Worm (Caenorhabditis elegans): Measurements from ENCODE around the gene Y57G11C.1131.
"Not testable (repeated sequence)": the region's sequence is repeated elsewhere in the genome, so short reads cannot be mapped to it uniquely, and the experiment has no call there.

Y57G11C.1131 gene

ce11 chrIV:14929421-14929820, 3.4 kb upstream of the Y57G11C.1131 start, which contains the start of gene Y57G11C.28:
Gene Y57G11C.28 (plus strand): TSS chrIV:14929721.
- TF ChIP-seq ceh-32 (tag; optimal IDR thresholded peaks at IDR 0.05; ENCODE audit: poor library complexity) (no peak), daf-16 (GFP tag; optimal IDR thresholded peaks at IDR 0.05) (no peak), daf-16 (tag; optimal IDR thresholded peaks at IDR 0.05) (no peak), Y75B8A.6 (GFP tag; IDR thresholded peaks at IDR 0.05) (no peak), lin-39 (tag; optimal IDR thresholded peaks at IDR 0.05) (no peak), unc-62 (GFP tag; optimal IDR thresholded peaks at IDR 0.05 in 1 of 2) (no peak), unc-62 (tag; optimal IDR thresholded peaks at IDR 0.05) (no peak), Y48G9A.11 (GFP tag; IDR thresholded peaks at IDR 0.05) (no peak), F26F4.8 (GFP tag; conservative IDR thresholded peaks at IDR 0.05) (no peak), R02D3.7 (tag; optimal IDR thresholded peaks at IDR 0.05) (no peak), Y5F2A.4 (GFP tag; optimal IDR thresholded peaks at IDR 0.05) (no peak), ztf-7 (tag; optimal IDR thresholded peaks at IDR 0.05) (no peak), aha-1 (tag) (no peak)

DNA sequence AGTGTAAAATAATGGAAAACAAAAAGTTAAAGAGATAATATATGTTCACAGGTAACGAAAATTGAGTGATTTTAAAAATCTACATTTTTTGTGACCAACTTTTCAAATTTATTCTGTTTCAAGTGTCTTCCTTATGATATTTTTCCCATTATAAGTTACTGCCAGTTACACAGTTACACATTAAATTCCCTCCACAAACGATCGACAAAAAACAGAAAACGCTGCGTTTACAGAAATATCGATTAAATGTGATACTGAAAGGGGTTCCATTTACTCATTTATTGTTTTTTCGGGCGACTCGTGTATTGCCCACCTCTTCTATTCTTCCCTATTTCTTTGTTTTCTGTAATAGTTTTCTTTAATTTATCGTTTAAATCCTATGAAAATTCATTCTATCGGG, 4.2 kb downstream of the Y57G11C.1131 start, which contains the start of gene Y57G11C.1144:
Y57G11C.1144 (plus strand) TSS at position 301 of the 400 bp plus-strand sequence.
- TF ChIP-seq D1046.2 (GFP tag; IDR thresholded peaks at IDR 0.05) (no peak), hmg-1.1 (GFP tag; IDR thresholded peaks at IDR 0.05) (no peak), Y75B8A.6 (GFP tag; IDR thresholded peaks at IDR 0.05) (no peak), lim-7 (GFP tag; IDR thresholded peaks at IDR 0.05) (no peak), fkh-10 (GFP tag; optimal IDR thresholded peaks at IDR 0.05) (no peak), R02D3.7 (tag; optimal IDR thresholded peaks at IDR 0.05) (no peak), vab-7 (GFP tag; IDR thresholded peaks at IDR 0.05) (no peak), dmd-6 (GFP tag; IDR thresholded peaks at IDR 0.05) (no peak), hlh-11 (tag; optimal IDR thresholded peaks at IDR 0.05) (no peak), ZK337.2 (GFP tag; IDR thresholded peaks at IDR 0.05) (no peak), nhr-237 (tag; optimal IDR thresholded peaks at IDR 0.05) (no peak), lsy-2 (tag; optimal IDR thresholded peaks at IDR 0.05) (no peak), lir-3 (tag; optimal IDR thresholded peaks at IDR 0.05) (no peak), daf-19 (GFP tag; conservative IDR thresholded peaks at IDR 0.05) (no peak), mxl-2 (GFP tag; conservative IDR thresholded peaks at IDR 0.05) (no peak), snpc-4 (tag; optimal IDR thresholded peaks at IDR 0.05) (no peak), sdz-12 (GFP tag; optimal IDR thresholded peaks at IDR 0.05) (no peak), set-16 (GFP tag; IDR thresholded peaks at IDR 0.05) (no peak)

ce11 chrIV:14938596-14938995, 5.8 kb downstream of the Y57G11C.1131 start, which contains the start of gene Y57G11C.30:
Gene Y57G11C.30 (plus strand): TSS chrIV:14938896.
- not testable (repeated sequence) for TF ChIP-seq jun-1 (tag; optimal IDR thresholded peaks at IDR 0.05); ama-1 (optimal IDR thresholded peaks at IDR 0.05); ztf-7 (tag; optimal IDR thresholded peaks at IDR 0.05)

DNA sequence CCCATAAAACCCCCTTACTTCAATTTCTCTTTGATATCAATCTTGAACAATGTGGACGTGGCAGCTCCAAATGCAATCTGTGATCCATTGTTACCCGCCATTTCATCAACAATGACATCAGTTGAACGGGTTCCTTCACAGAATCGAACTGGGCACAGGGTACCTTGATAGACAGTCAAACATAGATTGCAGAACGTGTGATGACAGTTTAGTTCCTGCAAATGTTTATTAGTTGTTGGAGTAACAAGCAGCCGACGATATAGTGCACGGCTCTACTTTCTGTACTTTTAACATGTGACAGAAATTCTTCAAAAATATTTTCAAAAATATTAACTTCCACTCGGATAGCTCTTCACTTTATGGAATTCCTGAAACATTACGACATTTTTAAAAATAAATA, 11.5 kb downstream of the Y57G11C.1131 start, which contains the start of gene Y57G11C.48:
Y57G11C.48 (minus strand) TSS at position 101 of the 400 bp plus-strand sequence.
- TF ChIP-seq hif-1 (tag; optimal IDR thresholded peaks at IDR 0.05) (no peak), nhr-237 (tag; optimal IDR thresholded peaks at IDR 0.05) (no peak), F49E8.2 (tag; optimal IDR thresholded peaks at IDR 0.05; ENCODE audit: borderline replicate concordance) (no peak), mep-1 (tag; optimal IDR thresholded peaks at IDR 0.05) (no peak), vab-7 (GFP tag; IDR thresholded peaks at IDR 0.05) (no peak)

DNA sequence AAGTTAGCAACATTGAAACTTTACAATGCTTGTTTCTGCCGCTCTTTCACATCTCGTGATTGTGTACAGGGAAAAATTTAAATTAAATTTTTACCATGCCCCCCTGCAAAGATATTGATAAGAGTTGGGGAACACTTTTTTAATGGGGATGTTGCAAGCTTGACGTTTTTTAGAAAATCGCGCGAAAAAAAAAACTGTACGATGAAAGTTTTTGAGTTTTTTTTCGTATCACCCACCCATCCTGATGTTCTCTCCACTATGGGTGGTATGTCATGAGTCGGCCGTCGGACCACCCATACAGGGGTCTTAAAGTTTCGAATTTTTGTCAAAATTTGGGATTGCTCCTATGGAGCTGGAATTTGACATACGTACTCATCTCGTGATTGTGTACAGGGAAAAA, 16.3 kb downstream of the Y57G11C.1131 start:
- TF ChIP-seq nhr-76 (tag; optimal IDR thresholded peaks at IDR 0.05) (no peak), snpc-1.2 (GFP tag; IDR thresholded peaks at IDR 0.05) (peak; percentile 64)

Data from whole organism, L4 larva.